Fruit fly (Drosophila melanogaster) whole organism, wandering third instar larva: ENCODE results near the gene kek5.

Source experiments
- Abd-B ChIP-seq: fragments of >200 bp; optimal IDR thresholded peaks from 2 replicates; lab custom pipeline; 2017; ENCODE audit warnings: missing biosample characterization, missing genetic modification characterization
- CG32264 ChIP-seq: fragments of 200-800 bp; sonication (Bioruptor generic); optimal IDR thresholded peaks from 2 replicates; lab custom pipeline; 2016; ENCODE audit warnings: missing biosample characterization, missing genetic modification characterization
- CG9705 ChIP-seq: fragments of 200-800 bp; sonication (Bioruptor generic); optimal IDR thresholded peaks from 2 replicates; lab custom pipeline; 2018; ENCODE audit warnings: missing biosample characterization, mild to moderate bottlenecking, missing genetic modification characterization
- Dfd ChIP-seq: fragments of >200 bp; optimal IDR thresholded peaks from 2 replicates; lab custom pipeline; 2017; ENCODE audit warnings: missing biosample characterization, missing genetic modification characterization
- Dif ChIP-seq: fragments of 200-275, 200-300 bp; sonication (Bioruptor generic); optimal IDR thresholded peaks from 2 replicates; lab custom pipeline; 2018; ENCODE audit warnings: missing biosample characterization, missing genetic modification characterization; ENCODE audit not compliant: partially characterized antibody
- GATAd ChIP-seq: sonication (Bioruptor generic); optimal IDR thresholded peaks from 2 replicates; lab custom pipeline; 2016; ENCODE audit warnings: missing biosample characterization, missing genetic modification characterization
- HLH106 ChIP-seq: fragments of 200-800 bp; optimal IDR thresholded peaks from 3 replicates; lab custom pipeline; 2019; ENCODE audit warnings: missing biosample characterization, mild to moderate bottlenecking, missing genetic modification characterization, moderate library complexity
- Hnf4 ChIP-seq: fragments of 200-800 bp; sonication (Bioruptor generic); optimal IDR thresholded peaks from 2 replicates; lab custom pipeline; 2016; ENCODE audit warnings: missing biosample characterization, mild to moderate bottlenecking, missing genetic modification characterization
- Hr78 ChIP-seq: fragments of >200 bp; optimal IDR thresholded peaks from 2 replicates; lab custom pipeline; 2017; ENCODE audit warnings: missing biosample characterization, missing genetic modification characterization
- Jra ChIP-seq: sonication (Bioruptor generic); optimal IDR thresholded peaks from 2 replicates; lab custom pipeline; 2016; ENCODE audit warnings: missing biosample characterization, missing genetic modification characterization
- Mio ChIP-seq: sonication (Bioruptor generic); optimal IDR thresholded peaks from 2 replicates; lab custom pipeline; 2016; ENCODE audit warnings: missing biosample characterization, missing genetic modification characterization
- Myc ChIP-seq: fragments of >200 bp; optimal IDR thresholded peaks from 2 replicates; lab custom pipeline; 2017
- N ChIP-seq: fragments of >200 bp; optimal IDR thresholded peaks from 2 replicates; lab custom pipeline; 2018; ENCODE audit warnings: missing biosample characterization, missing external identifiers, missing genetic modification characterization
- OdsH ChIP-seq: fragments of 200-800 bp; sonication (Bioruptor generic); optimal IDR thresholded peaks from 2 replicates; lab custom pipeline; 2016; ENCODE audit warnings: missing biosample characterization, mild to moderate bottlenecking, missing genetic modification characterization
- Sp1 ChIP-seq: fragments of 200-800 bp; sonication (Bioruptor generic); optimal IDR thresholded peaks from 3 replicates; lab custom pipeline; 2019; ENCODE audit warnings: missing biosample characterization, mild to moderate bottlenecking, missing genetic modification characterization, moderate library complexity
- brk ChIP-seq: fragments of 200-800 bp; sonication (Bioruptor generic); optimal IDR thresholded peaks from 2 replicates; lab custom pipeline; 2016; ENCODE audit warnings: missing biosample characterization, mild to moderate bottlenecking, missing genetic modification characterization
- dl ChIP-seq, 2 experiments: fragments of 175-275, 200-275 bp in 1 of 2; fragments of 200-275 bp in 1 of 2; sonication (Bioruptor generic); optimal IDR thresholded peaks; lab custom pipeline; 2018; ENCODE audit warnings: mild to moderate bottlenecking in 2 of 2, missing biosample characterization in 2 of 2, missing genetic modification characterization in 2 of 2, moderate library complexity in 2 of 2; ENCODE audit not compliant: partially characterized antibody in 2 of 2, insufficient read depth in 1 of 2
- dmrt93B ChIP-seq: fragments of 200-800 bp; sonication (Bioruptor generic); optimal IDR thresholded peaks from 2 replicates; lab custom pipeline; 2018; ENCODE audit warnings: missing biosample characterization, mild to moderate bottlenecking, missing genetic modification characterization
- dsf ChIP-seq: sonication (Bioruptor generic); optimal IDR thresholded peaks from 2 replicates; lab custom pipeline; 2016; ENCODE audit warnings: missing biosample characterization, missing genetic modification characterization, borderline replicate concordance
- ey ChIP-seq: fragments of 200-800 bp; sonication (Bioruptor generic); optimal IDR thresholded peaks from 2 replicates; lab custom pipeline; 2016; ENCODE audit warnings: missing biosample characterization, missing genetic modification characterization
- foxo ChIP-seq, 2 experiments: fragments of 200-800 bp; sonication (Bioruptor generic); optimal IDR thresholded peaks; 2 replicates in 1 of 2; 3 replicates in 1 of 2; lab custom pipeline; 2016 to 2017; ENCODE audit warnings: missing biosample characterization in 2 of 2, missing genetic modification characterization in 2 of 2
- fru ChIP-seq: fragments of 200-800 bp; sonication (Bioruptor generic); optimal IDR thresholded peaks from 3 replicates; lab custom pipeline; 2016; ENCODE audit warnings: missing biosample characterization, mild to moderate bottlenecking, missing genetic modification characterization
- h ChIP-seq: fragments of 200-800 bp; sonication (Bioruptor generic); optimal IDR thresholded peaks from 3 replicates; lab custom pipeline; 2016; ENCODE audit warnings: missing biosample characterization, mild to moderate bottlenecking, missing genetic modification characterization
- jim ChIP-seq: fragments of 175-275, 200-325 bp; sonication (Bioruptor generic); optimal IDR thresholded peaks from 2 replicates; lab custom pipeline; 2016; ENCODE audit warnings: missing biosample characterization, mild to moderate bottlenecking, missing genetic modification characterization
- lola ChIP-seq: fragments of >200 bp; optimal IDR thresholded peaks from 2 replicates; lab custom pipeline; 2017; ENCODE audit warnings: missing biosample characterization, missing genetic modification characterization
- pan ChIP-seq: fragments of >200 bp; optimal IDR thresholded peaks from 2 replicates; lab custom pipeline; 2017
- sage ChIP-seq: fragments of 200-800 bp; sonication (Bioruptor generic); optimal IDR thresholded peaks from 2 replicates; lab custom pipeline; 2016; ENCODE audit warnings: missing biosample characterization, mild to moderate bottlenecking, missing genetic modification characterization
- usp ChIP-seq: fragments of >200 bp; optimal IDR thresholded peaks from 2 replicates; lab custom pipeline; 2017; ENCODE audit warnings: missing biosample characterization, missing genetic modification characterization
- woc ChIP-seq: sonication (Bioruptor generic); optimal IDR thresholded peaks from 2 replicates; lab custom pipeline; 2016; ENCODE audit warnings: missing biosample characterization, mild to moderate bottlenecking, missing genetic modification characterization

The kek5 gene

DNA sequence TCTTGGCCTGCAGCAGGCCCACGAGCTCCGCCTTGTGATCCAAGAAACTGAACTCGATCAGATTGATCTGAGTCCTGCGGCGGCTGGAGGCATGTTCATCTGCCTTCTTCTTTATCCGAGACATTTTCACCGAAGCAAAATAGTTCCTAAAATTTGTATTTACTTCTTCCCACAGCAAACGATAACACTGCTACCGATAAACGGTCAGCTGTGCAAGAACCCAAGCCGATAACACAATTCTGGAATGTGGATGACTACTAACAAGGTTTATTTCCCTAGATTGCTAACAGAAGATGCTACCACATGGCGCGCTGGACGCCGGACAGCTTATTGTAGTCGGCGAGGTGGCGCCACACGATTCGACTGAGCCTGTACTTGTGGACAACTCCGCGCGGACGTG lies 126.2 kb downstream of the kek5 start, which contains the start of gene CG32533:
TSS of gene CG32533 (minus strand) at position 278 of the 400 bp plus-strand sequence.
- no peak for TF ChIP-seq N (GFP tag; lab: Kevin White, UChicago)
- no peak for TF ChIP-seq jim (GFP tag; lab: Kevin White, UChicago)
- TF ChIP-seq Hr78 (GFP tag; lab: Kevin White, UChicago), result no peak
- TF ChIP-seq dmrt93B (GFP tag; lab: Kevin White, UChicago), result no peak
- no peak for TF ChIP-seq Mio (GFP tag; lab: Kevin White, UChicago)
- TF ChIP-seq Jra (GFP tag; lab: Kevin White, UChicago), result no peak
- TF ChIP-seq CG9705 (GFP tag; lab: Kevin White, UChicago), result no peak
- TF ChIP-seq Hnf4 (GFP tag; lab: Kevin White, UChicago), result no peak
- no peak for TF ChIP-seq dsf (GFP tag; lab: Kevin White, UChicago)
- TF ChIP-seq GATAd (GFP tag; lab: Kevin White, UChicago), result no peak
- no peak for TF ChIP-seq h
- no peak for TF ChIP-seq lola (GFP tag; lab: Kevin White, UChicago)
- TF ChIP-seq woc (GFP tag; lab: Kevin White, UChicago), result no peak
- TF ChIP-seq HLH106 (tag; lab: Kevin White, UChicago), result no peak
- no peak for TF ChIP-seq dl (GFP tag; optimal IDR thresholded peaks at IDR 0.05; lab: Kevin White, UChicago; ENCODE audit: insufficient read depth in 1 of 2, partially characterized antibody in 2 of 2)
- TF ChIP-seq pan (lab: Kevin White, UChicago), result no peak
- no peak for TF ChIP-seq Sp1 (GFP tag; lab: Kevin White, UChicago)
- TF ChIP-seq brk (GFP tag; lab: Kevin White, UChicago), result no peak
- TF ChIP-seq sage (GFP tag; lab: Kevin White, UChicago), result no peak

DNA sequence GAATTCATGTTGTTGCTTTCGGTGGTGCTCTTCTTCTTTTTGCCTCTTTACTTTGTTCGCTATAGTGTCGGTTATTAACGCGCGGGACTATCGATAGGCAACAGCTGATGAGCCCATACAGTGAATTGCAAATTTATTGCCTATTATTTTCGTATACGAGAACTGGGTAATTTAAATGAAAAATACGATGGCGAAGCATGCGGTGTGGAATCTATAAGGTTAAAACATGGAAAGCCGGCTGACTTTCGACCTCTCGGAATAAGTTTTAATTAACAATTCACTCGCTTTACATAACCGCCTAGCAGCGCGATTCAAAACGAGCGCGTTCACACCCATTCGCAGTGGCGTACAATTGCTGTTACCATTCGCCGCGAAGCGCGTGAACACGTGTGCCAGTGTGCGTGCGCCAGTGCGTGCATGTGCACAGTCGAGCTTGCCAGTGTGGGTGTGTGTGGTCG lies 126.9 kb downstream of the kek5 start, which contains the start of the genes Naa15-16 and mRpS14:
TSS of gene Naa15-16 (plus strand) at position 116 of the 458 bp plus-strand sequence.
TSS of gene mRpS14 (minus strand) at position 370 of the 458 bp plus-strand sequence.
- no peak for TF ChIP-seq OdsH (GFP tag; lab: Kevin White, UChicago)
- TF ChIP-seq Myc (lab: Kevin White, UChicago), result peak; percentile 57
- no peak for TF ChIP-seq dsf (GFP tag; lab: Kevin White, UChicago)
- no peak for TF ChIP-seq Hnf4 (GFP tag; lab: Kevin White, UChicago)
- no peak for TF ChIP-seq ey (GFP tag; lab: Kevin White, UChicago)
- TF ChIP-seq Sp1 (GFP tag; lab: Kevin White, UChicago), result peak; percentile 19

DNA sequence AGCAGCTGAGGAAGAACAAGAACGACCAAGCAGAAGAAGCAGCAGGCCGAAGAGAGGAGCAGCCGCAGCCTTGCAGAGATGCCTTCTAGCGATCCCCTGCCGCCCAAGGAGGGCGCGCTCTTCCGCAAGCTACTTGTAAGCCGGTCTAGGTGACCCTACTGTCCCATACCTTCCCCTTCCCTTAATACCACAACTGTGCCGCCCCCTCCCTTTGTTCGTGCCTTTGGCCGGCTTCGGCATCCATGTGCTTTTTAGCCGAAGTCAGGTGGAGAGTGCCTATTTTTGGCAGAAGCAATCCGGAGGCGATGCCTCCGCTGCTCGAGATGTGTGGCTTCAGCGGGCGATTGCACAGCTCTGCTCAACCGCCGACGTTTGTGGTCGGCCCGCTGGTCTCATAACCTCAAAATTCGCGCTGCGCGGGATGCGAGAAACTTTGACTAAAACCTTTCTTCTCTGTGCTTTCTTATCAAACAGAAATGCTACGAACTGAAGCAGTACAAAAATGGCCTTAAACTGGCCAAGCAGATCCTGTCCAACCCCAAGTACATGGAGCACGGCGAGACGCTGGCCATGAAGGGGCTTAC lies 127.7 kb downstream of the kek5 start:
- TF ChIP-seq foxo (GFP tag; optimal IDR thresholded peaks at IDR 0.05; lab: Kevin White, UChicago) (no peak), woc (GFP tag; lab: Kevin White, UChicago) (no peak), CG32264 (GFP tag; lab: Kevin White, UChicago) (no peak), Myc (lab: Kevin White, UChicago) (no peak), lola (GFP tag; lab: Kevin White, UChicago) (no peak), Mio (GFP tag; lab: Kevin White, UChicago) (no peak)

- TF ChIP-seq jim (GFP tag; lab: Kevin White, UChicago) (no peak), pan (lab: Kevin White, UChicago) (no peak), CG9705 (GFP tag; lab: Kevin White, UChicago) (no peak), dsf (GFP tag; lab: Kevin White, UChicago) (no peak), Dif (GFP tag; lab: Kevin White, UChicago) (no peak), Sp1 (GFP tag; lab: Kevin White, UChicago) (no peak), Mio (GFP tag; lab: Kevin White, UChicago) (no peak), fru (GFP tag; lab: Kevin White, UChicago) (no peak), lola (GFP tag; lab: Kevin White, UChicago) (no peak), Abd-B (GFP tag; lab: Kevin White, UChicago) (no peak), GATAd (GFP tag; lab: Kevin White, UChicago) (no peak), Dfd (GFP tag; lab: Kevin White, UChicago) (no peak), usp (GFP tag; lab: Kevin White, UChicago) (no peak), ey (GFP tag; lab: Kevin White, UChicago) (no peak)
- TF ChIP-seq, all 38 proteins: peak for 0
Measured at dm6 chrX:19485057-19485456, 132.1 kb downstream of the kek5 start.
